Worm (Caenorhabditis elegans): ENCODE results near the gene F53H2.3.

Gene F53H2.3

ce11 chrV:20411659-20412058 lies at the start of gene F53H2.3:
TSS of gene F53H2.3 (minus strand) at chrV:20411759.
- no peak for TF ChIP-seq unc-62 (GFP tag; optimal IDR thresholded peaks at IDR 0.05)

- no peak for TF ChIP-seq unc-62 (GFP tag; optimal IDR thresholded peaks at IDR 0.05)
These were observed 49.2 kb upstream of the F53H2.3 start, which contains the start of gene B0250.18 for ce11 chrV:20460808-20461207. TSS of gene B0250.18 (minus strand) at chrV:20460908.

ce11 chrV:20457155-20457554 lies 45.6 kb upstream of the F53H2.3 start:
- TF ChIP-seq unc-62 (GFP tag; optimal IDR thresholded peaks at IDR 0.05) = no peak

- TF ChIP-seq unc-62 (GFP tag; optimal IDR thresholded peaks at IDR 0.05) = no peak
These were observed 44.1 kb upstream of the F53H2.3 start for ce11 chrV:20455637-20456036.

- TF ChIP-seq unc-62 (GFP tag; optimal IDR thresholded peaks at IDR 0.05) = no peak
These were observed 42.3 kb upstream of the F53H2.3 start, which contains the start of gene srd-70 for ce11 chrV:20453811-20454210. TSS of gene srd-70 (plus strand) at chrV:20454111.

ce11 chrV:20453084-20453483 lies 41.5 kb upstream of the F53H2.3 start, which contains the start of gene F48F5.6:
TSS of gene F48F5.6 (minus strand) at chrV:20453184.
- TF ChIP-seq unc-62 (GFP tag; optimal IDR thresholded peaks at IDR 0.05) = no peak

ce11 chrV:20451793-20452192 lies 40.2 kb upstream of the F53H2.3 start:
- TF ChIP-seq unc-62 (GFP tag; optimal IDR thresholded peaks at IDR 0.05) = no peak

- no peak for TF ChIP-seq unc-62 (GFP tag; optimal IDR thresholded peaks at IDR 0.05)
These were observed 34.3 kb upstream of the F53H2.3 start for ce11 chrV:20445898-20446297.

- TF ChIP-seq unc-62 (GFP tag; optimal IDR thresholded peaks at IDR 0.05) = no peak
These were observed 13.5 kb upstream of the F53H2.3 start, which contains the start of the genes fce-2 and F48F5.8 for ce11 chrV:20425183-20425400. TSS of gene fce-2 (plus strand) at chrV:20425301. TSS of gene F48F5.8 (plus strand) at chrV:20425342.

ce11 chrV:20424229-20425182 lies 12.9 kb upstream of the F53H2.3 start:
- TF ChIP-seq unc-62 (GFP tag; optimal IDR thresholded peaks at IDR 0.05) = no peak

- no peak for TF ChIP-seq unc-62 (GFP tag; optimal IDR thresholded peaks at IDR 0.05)
These were observed 11.9 kb upstream of the F53H2.3 start for ce11 chrV:20423428-20423827.

- TF ChIP-seq unc-62 (GFP tag; optimal IDR thresholded peaks at IDR 0.05) = no peak
These were observed 11.2 kb upstream of the F53H2.3 start for ce11 chrV:20422738-20423137.

- TF ChIP-seq unc-62 (GFP tag; optimal IDR thresholded peaks at IDR 0.05) = no peak
These were observed 8.1 kb upstream of the F53H2.3 start for ce11 chrV:20419643-20420042.

ce11 chrV:20418768-20419167 lies 7.2 kb upstream of the F53H2.3 start:
- TF ChIP-seq unc-62 (GFP tag; optimal IDR thresholded peaks at IDR 0.05) = no peak

ce11 chrV:20417809-20418208 lies 6.2 kb upstream of the F53H2.3 start:
- TF ChIP-seq unc-62 (GFP tag; optimal IDR thresholded peaks at IDR 0.05) = no peak

- no peak for TF ChIP-seq unc-62 (GFP tag; optimal IDR thresholded peaks at IDR 0.05)
These were observed 5.2 kb upstream of the F53H2.3 start for ce11 chrV:20416790-20417189.

ce11 chrV:20416335-20416734 lies 4.8 kb upstream of the F53H2.3 start:
- no peak for TF ChIP-seq unc-62 (GFP tag; optimal IDR thresholded peaks at IDR 0.05)
